Worm (Caenorhabditis elegans) whole organism, L1 larva: ENCODE data around the gene Y6E2A.4.

Source experiments
- C04F5.9 ChIP-seq: sonication (generic microtip); optimal IDR thresholded peaks from 2 replicates; lab custom pipeline; 2016; ENCODE audit warnings: missing genetic modification characterization, missing compliant biosample characterization
- C16A3.4 ChIP-seq: fragments of 150-350 bp; optimal IDR thresholded peaks from 2 replicates; lab custom pipeline; 2014; ENCODE audit warnings: missing biosample characterization, missing genetic modification characterization
- C34B4.2 ChIP-seq: sonication (generic microtip); optimal IDR thresholded peaks from 2 replicates; lab custom pipeline; 2017; ENCODE audit warnings: mild to moderate bottlenecking, missing genetic modification characterization, missing compliant biosample characterization
- F16B12.6 ChIP-seq: fragments of 150-350 bp; optimal IDR thresholded peaks from 2 replicates; lab custom pipeline; 2014; ENCODE audit warnings: missing biosample characterization, missing genetic modification characterization
- Y116A8C.19 ChIP-seq: sonication (generic microtip); optimal IDR thresholded peaks from 2 replicates; lab custom pipeline; 2016; ENCODE audit warnings: missing compliant biosample characterization, missing genetic modification characterization, borderline replicate concordance
- alr-1 ChIP-seq: fragments of 200-800 bp; sonication (Bioruptor generic); optimal IDR thresholded peaks from 2 replicates; lab custom pipeline; 2018; ENCODE audit warnings: borderline replicate concordance, mild to moderate bottlenecking, missing genetic modification characterization, missing compliant biosample characterization
- ceh-63 ChIP-seq: fragments of 200-800 bp; sonication (Bioruptor generic); optimal IDR thresholded peaks from 2 replicates; lab custom pipeline; 2018; ENCODE audit warnings: mild to moderate bottlenecking, missing genetic modification characterization, missing compliant biosample characterization
- ceh-90 ChIP-seq: sonication (generic microtip); optimal IDR thresholded peaks from 2 replicates; lab custom pipeline; 2016; ENCODE audit warnings: missing genetic modification characterization, missing compliant biosample characterization
- ces-1 ChIP-seq: fragments of 150-350 bp; optimal IDR thresholded peaks from 2 replicates; lab custom pipeline; 2014; ENCODE audit warnings: missing biosample characterization, missing genetic modification reagents, missing genetic modification characterization
- dpl-1 ChIP-seq, 3 experiments: fragments of 150-350 bp in 2 of 3; sonication (generic microtip) in 1 of 3; optimal IDR thresholded peaks; 2 replicates each; lab custom pipeline; 2014 to 2017; ENCODE audit warnings: missing biosample characterization in 3 of 3, missing genetic modification characterization in 3 of 3, missing genetic modification reagents in 3 of 3
- efl-1 ChIP-seq, 4 experiments: fragments of 150-350 bp; optimal IDR thresholded peaks in 3 of 4; peaks in 1 of 4; 1 replicate in 1 of 4; 2 replicates in 3 of 4; lab custom pipeline; 2014; ENCODE audit warnings: missing biosample characterization in 2 of 4, missing genetic modification characterization in 2 of 4, missing genetic modification reagents in 2 of 4
- efl-3 ChIP-seq: fragments of 200-800 bp; sonication (Bioruptor generic); optimal IDR thresholded peaks from 2 replicates; lab custom pipeline; 2018; ENCODE audit warnings: mild to moderate bottlenecking, missing genetic modification characterization, missing compliant biosample characterization
- egl-27 ChIP-seq, 2 experiments: fragments of 150-350 bp in 1 of 2; sonication (generic microtip); optimal IDR thresholded peaks; 3 replicates each; lab custom pipeline; 2017 to 2018; ENCODE audit warnings: missing biosample characterization in 2 of 2, missing genetic modification characterization in 2 of 2, missing genetic modification reagents in 2 of 2
- elt-2 ChIP-seq: sonication (generic microtip); optimal IDR thresholded peaks from 2 replicates; lab custom pipeline; 2016; ENCODE audit warnings: missing genetic modification characterization, mild to moderate bottlenecking, inconsistent platforms, missing compliant biosample characterization, missing genetic modification reagents
- elt-3 ChIP-seq, 6 experiments: fragments of 150-350 bp in 1 of 6; sonication (generic microtip); optimal IDR thresholded peaks; 2 replicates each; lab custom pipeline; 2017 to 2018; ENCODE audit warnings: missing biosample characterization in 6 of 6, missing genetic modification characterization in 6 of 6, inconsistent platforms in 1 of 6
- ets-5 ChIP-seq: fragments of 200-800 bp; sonication (Bioruptor generic); IDR thresholded peaks from 2 replicates; pipeline ENCODE4 v1.3.6; 2022; ENCODE audit warnings: missing genetic modification characterization, missing compliant biosample characterization
- fkh-4 ChIP-seq: sonication (generic microtip); optimal IDR thresholded peaks from 2 replicates; lab custom pipeline; 2016; ENCODE audit warnings: missing compliant biosample characterization, missing genetic modification characterization, borderline replicate concordance
- grh-1 ChIP-seq: fragments of 200-800 bp; sonication (Bioruptor generic); IDR thresholded peaks from 2 replicates; pipeline ENCODE4 v1.3.6; 2022; ENCODE audit warnings: missing genetic modification reagents, missing genetic modification characterization, missing compliant biosample characterization
- hlh-4 ChIP-seq: sonication (generic microtip); optimal IDR thresholded peaks from 2 replicates; lab custom pipeline; 2016; ENCODE audit warnings: mild to moderate bottlenecking, missing genetic modification characterization, missing compliant biosample characterization
- irx-1 ChIP-seq: sonication (generic microtip); optimal IDR thresholded peaks from 2 replicates; lab custom pipeline; 2016; ENCODE audit warnings: missing genetic modification characterization, missing compliant biosample characterization
- jun-1 ChIP-seq: fragments of 150-350 bp; optimal IDR thresholded peaks from 2 replicates; lab custom pipeline; 2014; ENCODE audit warnings: missing biosample characterization, missing genetic modification reagents, missing genetic modification characterization
- lin-13 ChIP-seq: fragments of 150-350 bp; optimal IDR thresholded peaks from 2 replicates; lab custom pipeline; 2014; ENCODE audit warnings: missing biosample characterization, missing genetic modification reagents, missing genetic modification characterization
- lin-14 ChIP-seq: fragments of 200-800 bp; sonication (Bioruptor generic); optimal IDR thresholded peaks from 2 replicates; lab custom pipeline; 2018; ENCODE audit warnings: mild to moderate bottlenecking, missing genetic modification characterization, moderate library complexity, missing compliant biosample characterization
- lin-15B ChIP-seq: fragments of 150-350 bp; sonication (generic microtip); optimal IDR thresholded peaks from 3 replicates; lab custom pipeline; 2014; ENCODE audit warnings: missing biosample characterization, missing genetic modification characterization
- lin-35 ChIP-seq, 2 experiments: fragments of 150-350 bp; optimal IDR thresholded peaks; 2 replicates each; lab custom pipeline; 2014; ENCODE audit warnings: missing biosample characterization in 2 of 2, missing genetic modification characterization in 2 of 2, missing genetic modification reagents in 2 of 2
- lsy-2 ChIP-seq, 2 experiments: fragments of 150-350 bp; optimal IDR thresholded peaks; 2 replicates each; lab custom pipeline; 2014; ENCODE audit warnings: missing biosample characterization in 2 of 2, missing genetic modification characterization in 2 of 2
- mef-2 ChIP-seq: fragments of 150-350 bp; optimal IDR thresholded peaks from 2 replicates; lab custom pipeline; 2014; ENCODE audit warnings: missing biosample characterization, missing genetic modification characterization
- mep-1 ChIP-seq: fragments of 150-350 bp; optimal IDR thresholded peaks from 2 replicates; lab custom pipeline; 2014; ENCODE audit warnings: missing biosample characterization, missing genetic modification characterization
- nhr-11 ChIP-seq: fragments of 150-350 bp; optimal IDR thresholded peaks from 2 replicates; lab custom pipeline; 2014; ENCODE audit warnings: missing biosample characterization, missing genetic modification characterization
- nhr-20 ChIP-seq: sonication (generic microtip); optimal IDR thresholded peaks from 2 replicates; lab custom pipeline; 2016; ENCODE audit warnings: mild to moderate bottlenecking, missing genetic modification characterization, missing compliant biosample characterization
- nhr-237 ChIP-seq: fragments of 150-350 bp; optimal IDR thresholded peaks from 2 replicates; lab custom pipeline; 2014; ENCODE audit warnings: missing biosample characterization, missing genetic modification characterization
- nhr-28 ChIP-seq: fragments of 150-350 bp; optimal IDR thresholded peaks from 2 replicates; lab custom pipeline; 2014; ENCODE audit warnings: missing biosample characterization, missing genetic modification characterization
- nhr-47 ChIP-seq: sonication (generic microtip); optimal IDR thresholded peaks from 2 replicates; lab custom pipeline; 2016; ENCODE audit warnings: mild to moderate bottlenecking, missing genetic modification characterization, moderate library complexity, missing compliant biosample characterization
- nhr-71 ChIP-seq: sonication (generic microtip); optimal IDR thresholded peaks from 2 replicates; lab custom pipeline; 2016; ENCODE audit warnings: mild to moderate bottlenecking, missing genetic modification characterization, moderate library complexity, missing compliant biosample characterization
- nhr-76 ChIP-seq: sonication (generic microtip); optimal IDR thresholded peaks from 2 replicates; lab custom pipeline; 2017; ENCODE audit warnings: missing biosample characterization, missing genetic modification characterization
- pqm-1 ChIP-seq: sonication (generic microtip); optimal IDR thresholded peaks from 3 replicates; lab custom pipeline; 2017; ENCODE audit warnings: missing biosample characterization, missing genetic modification characterization
- snu-23 ChIP-seq: sonication (generic microtip); optimal IDR thresholded peaks from 2 replicates; lab custom pipeline; 2016; ENCODE audit warnings: missing genetic modification characterization, missing compliant biosample characterization
- sox-4 ChIP-seq: sonication (generic microtip); optimal IDR thresholded peaks from 2 replicates; lab custom pipeline; 2016; ENCODE audit warnings: missing genetic modification characterization, missing compliant biosample characterization
- sptf-1 ChIP-seq: fragments of 150-350 bp; optimal IDR thresholded peaks from 2 replicates; lab custom pipeline; 2014; ENCODE audit warnings: missing biosample characterization, missing genetic modification characterization
- sup-37 ChIP-seq: fragments of 200-800 bp; sonication (Bioruptor generic); optimal IDR thresholded peaks from 2 replicates; lab custom pipeline; 2018; ENCODE audit warnings: mild to moderate bottlenecking, missing genetic modification characterization, missing compliant biosample characterization
- tbx-2 ChIP-seq: sonication (generic microtip); optimal IDR thresholded peaks from 2 replicates; lab custom pipeline; 2016; ENCODE audit warnings: missing genetic modification characterization, missing compliant biosample characterization
- tlp-1 ChIP-seq: fragments of 150-350 bp; optimal IDR thresholded peaks from 2 replicates; lab custom pipeline; 2014; ENCODE audit warnings: missing biosample characterization, missing genetic modification characterization
- unc-30 ChIP-seq: sonication (generic microtip); optimal IDR thresholded peaks from 2 replicates; lab custom pipeline; 2017; ENCODE audit warnings: missing biosample characterization, missing genetic modification characterization
- unc-62 ChIP-seq: fragments of 150-350 bp; optimal IDR thresholded peaks from 2 replicates; lab custom pipeline; 2014; ENCODE audit warnings: missing biosample characterization, missing genetic modification reagents, missing genetic modification characterization
- unc-86 ChIP-seq: sonication (generic microtip); optimal IDR thresholded peaks from 2 replicates; lab custom pipeline; 2016; ENCODE audit warnings: missing genetic modification characterization, missing compliant biosample characterization
- unc-98 ChIP-seq: fragments of 200-800 bp; sonication (Bioruptor generic); IDR thresholded peaks from 2 replicates; pipeline ENCODE4 v1.3.6; 2022; ENCODE audit warnings: missing genetic modification characterization, missing compliant biosample characterization
- vab-15 ChIP-seq: sonication (generic microtip); optimal IDR thresholded peaks from 2 replicates; lab custom pipeline; 2017; ENCODE audit warnings: missing genotype, mild to moderate bottlenecking, missing genetic modification characterization, missing compliant biosample characterization
- zag-1 ChIP-seq: fragments of 150-350 bp; optimal IDR thresholded peaks from 2 replicates; lab custom pipeline; 2014; ENCODE audit warnings: missing biosample characterization, missing genetic modification characterization
- ztf-11 ChIP-seq, 2 experiments: sonication (generic microtip); optimal IDR thresholded peaks; 2 replicates each; lab custom pipeline; 2016 to 2017; ENCODE audit warnings: missing genetic modification characterization in 2 of 2, missing biosample characterization in 1 of 2, missing compliant biosample characterization in 1 of 2

The Y6E2A.4 gene

ce11 chrV:15716679-15717078, at the start of gene Y6E2A.4:
Y6E2A.4 (minus strand) TSS chrV:15716779.
- TF ChIP-seq ets-5 (no peak), efl-3 (GFP tag; lab: Kevin White, UChicago) (no peak), C04F5.9 (tag; lab: Kevin White, UChicago) (no peak), sup-37 (GFP tag; lab: Kevin White, UChicago) (no peak), lin-13 (GFP tag; lab: Kevin White, UChicago) (no peak), fkh-4 (no peak), jun-1 (tag; lab: Kevin White, UChicago) (no peak), nhr-11 (no peak), lin-35 (GFP tag; optimal IDR thresholded peaks at IDR 0.05; lab: Kevin White, UChicago) (no peak), sox-4 (no peak)

ce11 chrV:15766122-15766594, 49.6 kb upstream of the Y6E2A.4 start, which contains the start of the genes haf-3 and F57A10.2:
haf-3 (minus strand) TSS chrV:15766172.
F57A10.2 (plus strand) TSS chrV:15766575.
- TF ChIP-seq nhr-11 (peak; percentile 90), lin-15B (tag; lab: Kevin White, UChicago) (peak; percentile 88), elt-2 (peak; percentile 80), ceh-90 (tag; lab: Kevin White, UChicago) (peak; percentile 60), snu-23 (peak; percentile 97), fkh-4 (peak; percentile 72), tlp-1 (tag; lab: Kevin White, UChicago) (no peak), mef-2 (tag; lab: Kevin White, UChicago) (peak; percentile 45), ztf-11 (tag; optimal IDR thresholded peaks at IDR 0.05; lab: Kevin White, UChicago) (peak; percentile 4 to 83), C16A3.4 (tag; lab: Kevin White, UChicago) (peak; percentile 90), egl-27 (tag; optimal IDR thresholded peaks at IDR 0.05; lab: Kevin White, UChicago) (peak; percentile 9 to 69), pqm-1 (tag; lab: Kevin White, UChicago) (no peak), lin-14 (peak; percentile 95), ets-5 (no peak), sup-37 (GFP tag; lab: Kevin White, UChicago) (peak; percentile 80), mep-1 (tag; lab: Kevin White, UChicago) (peak; percentile 98), alr-1 (tag; lab: Kevin White, UChicago) (no peak), efl-3 (GFP tag; lab: Kevin White, UChicago) (peak; percentile 60), sptf-1 (tag; lab: Kevin White, UChicago) (no peak), tbx-2 (tag; lab: Kevin White, UChicago) (peak; percentile 94), ceh-63 (no peak), lin-35 (GFP tag; optimal IDR thresholded peaks at IDR 0.05; lab: Kevin White, UChicago) (peak; percentile 99), zag-1 (tag; lab: Kevin White, UChicago) (peak; percentile 58), hlh-4 (tag; lab: Kevin White, UChicago) (no peak), nhr-47 (tag; lab: Kevin White, UChicago) (peak; percentile 97), F16B12.6 (tag; lab: Kevin White, UChicago) (peak; percentile 66), C34B4.2 (tag; lab: Kevin White, UChicago) (peak; percentile 6), ces-1 (GFP tag; lab: Kevin White, UChicago) (no peak), dpl-1 (GFP tag; optimal IDR thresholded peaks at IDR 0.05; lab: Kevin White, UChicago) (peak; percentile 99), lin-13 (GFP tag; lab: Kevin White, UChicago) (peak; percentile 91), elt-3 (tag; optimal IDR thresholded peaks at IDR 0.05; lab: Kevin White, UChicago) (peak in 5 of 6 experiments; percentile 25 to 90 (median 45)), sox-4 (peak; percentile 87), efl-1 (optimal IDR thresholded peaks at IDR 0.05; lab: Kevin White, UChicago) (peak; percentile 97 to 99), efl-1 (GFP tag; optimal IDR thresholded peaks at IDR 0.05 in 1 of 2; lab: Kevin White, UChicago) (peak; percentile 99 to 100), irx-1 (tag; lab: Kevin White, UChicago) (peak; percentile 92), vab-15 (no peak), unc-86 (tag; lab: Kevin White, UChicago) (peak; percentile 92), nhr-20 (tag; lab: Kevin White, UChicago) (peak; percentile 95), unc-62 (GFP tag; lab: Kevin White, UChicago) (no peak), Y116A8C.19 (tag; lab: Kevin White, UChicago) (no peak), C04F5.9 (tag; lab: Kevin White, UChicago) (peak; percentile 66), nhr-76 (no peak), grh-1 (GFP tag; lab: Robert Waterston, UW) (peak; percentile 93), unc-98 (GFP tag; lab: Robert Waterston, UW) (no peak), unc-30 (tag; lab: Kevin White, UChicago) (no peak), lsy-2 (tag; optimal IDR thresholded peaks at IDR 0.05; lab: Kevin White, UChicago) (peak; percentile 94 to 95), nhr-28 (tag; lab: Kevin White, UChicago) (peak; percentile 39), nhr-71 (tag; lab: Kevin White, UChicago) (peak; percentile 96), nhr-237 (tag; lab: Kevin White, UChicago) (peak; percentile 50)
